Worm (Caenorhabditis elegans): ENCODE measurements around the gene F07F6.1.

Gene F07F6.1

DNA sequence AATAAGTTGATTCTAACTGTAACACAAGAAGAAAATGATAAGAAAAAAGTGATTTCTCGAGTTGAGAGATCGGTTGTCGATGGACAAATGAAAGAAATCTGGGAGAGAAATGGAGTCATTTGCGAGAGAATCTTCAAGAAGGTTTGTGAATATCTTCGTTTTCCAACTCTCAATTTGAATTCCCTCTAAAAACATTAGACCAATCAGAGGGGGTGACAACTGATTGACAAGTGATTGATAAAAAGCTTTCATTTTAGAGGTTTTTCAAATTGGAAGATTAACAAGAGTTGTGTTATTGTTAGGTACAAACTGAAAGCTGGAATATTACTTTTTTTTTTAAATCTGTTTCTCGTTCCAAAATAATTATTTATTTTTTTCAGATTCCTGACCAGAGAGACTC, 19.8 kb upstream of the F07F6.1 start:
- TF ChIP-seq him-1 (tag; optimal IDR thresholded peaks at IDR 0.05) (no peak), W03F9.2 (tag; optimal IDR thresholded peaks at IDR 0.05) (no peak), dao-5 (tag; optimal IDR thresholded peaks at IDR 0.05) (no peak)

ce11 chrII:5418317-5418716, 19.4 kb upstream of the F07F6.1 start:
- TF ChIP-seq him-1 (tag; optimal IDR thresholded peaks at IDR 0.05), result no peak
- no peak for TF ChIP-seq W03F9.2 (tag; optimal IDR thresholded peaks at IDR 0.05)
- TF ChIP-seq dao-5 (tag; optimal IDR thresholded peaks at IDR 0.05), result no peak

DNA sequence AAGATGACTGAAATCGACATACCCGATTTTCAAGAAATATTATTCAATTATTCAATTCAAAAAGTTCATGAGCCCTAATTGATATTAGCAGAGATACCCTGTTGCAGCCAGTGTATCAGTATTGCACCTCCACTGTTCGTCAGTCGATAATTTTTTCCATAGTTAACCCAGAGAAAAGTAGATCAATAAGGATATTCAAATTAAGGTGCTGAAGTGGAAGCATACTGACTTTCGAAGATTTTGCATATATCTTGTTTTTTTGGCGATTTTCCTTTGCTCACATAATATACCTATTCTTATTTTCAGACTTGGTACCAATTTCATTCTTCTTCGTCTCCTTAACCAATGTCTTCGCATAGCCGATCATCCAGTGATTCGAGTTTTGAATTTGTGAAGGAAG, 18.8 kb upstream of the F07F6.1 start, which contains the start of gene EEED8.15:
Gene EEED8.15, plus strand, starts transcription at position 301 of the 400 bp plus-strand sequence.
- TF ChIP-seq him-1 (tag; optimal IDR thresholded peaks at IDR 0.05) (no peak), W03F9.2 (tag; optimal IDR thresholded peaks at IDR 0.05) (no peak)

ce11 chrII:5420947-5421614, 16.6 kb upstream of the F07F6.1 start, which contains the start of gene tofu-6:
tofu-6 (plus strand) TSS chrII:5421248.
- no peak for TF ChIP-seq W03F9.2 (tag; optimal IDR thresholded peaks at IDR 0.05)
- TF ChIP-seq him-1 (tag; optimal IDR thresholded peaks at IDR 0.05), result no peak
- TF ChIP-seq dao-5 (tag; optimal IDR thresholded peaks at IDR 0.05), result no peak

DNA sequence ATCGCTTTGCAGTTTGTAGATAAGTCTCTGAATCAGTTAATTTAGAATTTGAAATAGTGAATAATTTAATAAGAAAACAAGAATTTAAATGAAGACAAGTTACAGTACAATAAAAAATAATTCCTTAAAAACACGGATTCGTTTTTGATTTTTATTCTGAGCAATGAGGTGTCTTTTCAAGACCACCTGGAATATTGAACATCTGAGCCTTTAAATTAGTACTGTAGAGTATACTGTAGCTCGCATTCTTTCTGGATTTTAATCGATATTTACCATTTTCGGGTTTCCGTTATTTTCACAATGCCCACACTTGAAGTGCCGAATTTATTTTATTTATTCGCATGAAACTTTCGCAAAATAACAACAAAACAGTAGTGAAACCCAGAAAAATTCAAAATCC, 13.9 kb upstream of the F07F6.1 start, which contains the start of gene F07F6.7:
Gene F07F6.7, minus strand, starts transcription at position 27 of the 400 bp plus-strand sequence.
- TF ChIP-seq dao-5 (tag; optimal IDR thresholded peaks at IDR 0.05) (no peak), W03F9.2 (tag; optimal IDR thresholded peaks at IDR 0.05) (no peak), him-1 (tag; optimal IDR thresholded peaks at IDR 0.05) (no peak)

DNA sequence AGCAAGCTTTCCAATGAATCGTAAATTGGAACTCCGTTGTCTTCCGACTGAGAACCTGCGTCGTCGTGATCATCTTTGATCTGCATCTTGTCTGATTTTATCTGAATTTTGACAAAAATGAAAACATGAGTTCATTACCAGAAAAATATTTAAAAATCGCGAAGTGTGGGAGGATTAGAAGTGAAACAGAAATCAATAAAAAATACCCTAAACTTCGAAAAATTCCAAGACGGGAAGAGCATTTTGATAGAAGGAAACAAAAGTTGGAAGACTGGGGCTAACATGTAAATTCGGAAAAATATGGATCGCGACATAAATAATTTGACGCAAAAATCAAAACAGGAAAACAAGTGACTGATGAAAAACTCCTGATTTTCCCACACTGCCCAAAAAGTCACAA, 12.1 kb upstream of the F07F6.1 start, which contains the start of gene F07F6.8:
Gene F07F6.8, minus strand, starts transcription at position 101 of the 400 bp plus-strand sequence.
- TF ChIP-seq dao-5 (tag; optimal IDR thresholded peaks at IDR 0.05) (no peak), W03F9.2 (tag; optimal IDR thresholded peaks at IDR 0.05) (no peak), him-1 (tag; optimal IDR thresholded peaks at IDR 0.05) (no peak)

DNA sequence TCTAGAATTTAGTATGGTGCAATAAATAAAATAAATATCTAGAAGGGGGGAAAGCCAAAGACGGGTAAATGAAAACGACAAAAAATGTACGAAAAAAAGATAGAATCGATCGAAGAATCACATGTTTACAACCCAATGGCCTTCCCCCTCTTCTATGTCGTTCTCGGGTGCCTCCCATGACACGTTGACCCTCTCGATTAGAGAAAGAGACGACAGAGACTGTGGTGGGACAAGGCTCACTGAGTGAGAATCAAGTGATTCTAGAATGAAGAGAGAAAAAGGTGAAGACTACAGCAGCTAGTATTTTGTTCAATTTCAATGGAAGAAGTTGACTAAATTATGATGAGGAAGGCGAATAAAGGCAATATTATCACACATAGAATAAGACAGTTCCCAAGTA, 11.6 kb upstream of the F07F6.1 start:
- no peak for TF ChIP-seq dao-5 (tag; optimal IDR thresholded peaks at IDR 0.05)
- no peak for TF ChIP-seq him-1 (tag; optimal IDR thresholded peaks at IDR 0.05)
- TF ChIP-seq W03F9.2 (tag; optimal IDR thresholded peaks at IDR 0.05), result no peak

DNA sequence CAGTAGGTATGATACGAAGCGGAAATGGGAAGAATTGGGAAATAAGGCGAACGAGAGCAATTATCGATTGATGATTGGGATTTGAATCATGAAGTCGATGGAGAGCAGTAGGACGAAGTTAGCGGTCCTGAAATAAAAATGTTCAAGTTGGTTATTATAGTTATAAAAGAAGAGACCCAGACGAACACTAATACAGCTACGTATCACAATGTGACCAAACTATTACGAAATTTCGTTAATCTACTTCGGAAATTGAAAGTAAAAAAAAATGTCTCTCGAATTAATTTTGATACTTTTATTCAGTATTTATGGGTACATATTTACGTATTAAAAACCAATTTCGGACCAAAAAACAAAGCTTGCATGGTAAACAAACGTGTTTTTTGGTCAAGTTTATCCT, 11.2 kb upstream of the F07F6.1 start:
- TF ChIP-seq dao-5 (tag; optimal IDR thresholded peaks at IDR 0.05) (no peak), him-1 (tag; optimal IDR thresholded peaks at IDR 0.05) (no peak), W03F9.2 (tag; optimal IDR thresholded peaks at IDR 0.05) (no peak)

ce11 chrII:5429522-5430257, 8.0 kb upstream of the F07F6.1 start, which contains the start of the genes F07F6.4 and F07F6.2:
F07F6.4 (minus strand) TSS chrII:5429572.
F07F6.2 (plus strand) TSS chrII:5430207.
- peak; percentile 6 for TF ChIP-seq W03F9.2 (tag; optimal IDR thresholded peaks at IDR 0.05)
- no peak for TF ChIP-seq dao-5 (tag; optimal IDR thresholded peaks at IDR 0.05)
- no peak for TF ChIP-seq him-1 (tag; optimal IDR thresholded peaks at IDR 0.05)

ce11 chrII:5433069-5433468, 4.6 kb upstream of the F07F6.1 start, which contains the start of gene srx-114:
srx-114 (minus strand) TSS chrII:5433169.
- TF ChIP-seq W03F9.2 (tag; optimal IDR thresholded peaks at IDR 0.05) (no peak), dao-5 (tag; optimal IDR thresholded peaks at IDR 0.05) (no peak), him-1 (tag; optimal IDR thresholded peaks at IDR 0.05) (no peak)

DNA sequence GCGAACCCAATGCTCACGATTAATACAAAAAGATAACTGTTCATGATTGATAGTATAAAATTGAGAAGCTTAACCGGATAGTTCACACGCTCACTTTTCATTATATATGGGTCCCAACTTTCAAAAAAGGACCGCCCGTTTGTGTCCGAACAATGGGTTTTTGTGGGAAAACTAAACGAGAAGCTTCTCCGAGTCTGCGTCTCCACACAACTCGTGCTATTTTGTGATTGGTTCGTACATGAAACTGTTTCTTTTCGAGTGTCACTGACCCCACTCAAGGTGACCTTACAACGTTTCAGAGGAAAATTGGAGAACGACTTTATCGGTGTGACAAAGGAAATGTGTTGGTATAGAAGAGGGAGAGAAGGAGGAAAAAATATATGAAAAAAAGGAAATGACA, 853 bp upstream of the F07F6.1 start, which contains the start of gene dct-5:
Gene dct-5, minus strand, starts transcription at position 101 of the 400 bp plus-strand sequence.
- TF ChIP-seq W03F9.2 (tag; optimal IDR thresholded peaks at IDR 0.05), result no peak
- no peak for TF ChIP-seq dao-5 (tag; optimal IDR thresholded peaks at IDR 0.05)
- no peak for TF ChIP-seq him-1 (tag; optimal IDR thresholded peaks at IDR 0.05)

DNA sequence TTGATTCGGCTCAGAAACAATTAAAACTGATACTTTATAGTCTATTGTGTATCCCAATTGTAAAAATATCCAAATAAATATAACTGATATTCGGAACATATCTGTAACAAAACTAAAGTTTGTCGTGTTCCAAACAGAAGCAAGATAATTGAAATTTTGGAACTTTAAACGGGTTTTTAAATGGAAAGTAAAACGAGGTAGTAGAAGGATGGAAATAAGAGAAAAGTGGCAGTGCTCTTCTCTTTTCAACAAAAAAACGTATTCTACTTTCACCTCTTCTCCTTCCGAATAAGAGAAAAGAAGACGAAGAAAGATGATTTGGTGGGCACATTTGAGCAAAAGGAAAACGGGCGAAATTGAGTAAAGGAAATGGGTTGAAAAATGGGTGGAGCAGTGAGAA, 8.8 kb downstream of the F07F6.1 start, which contains the start of gene nmr-1:
Gene nmr-1, minus strand, starts transcription at position 101 of the 400 bp plus-strand sequence.
- TF ChIP-seq dao-5 (tag; optimal IDR thresholded peaks at IDR 0.05) (no peak), him-1 (tag; optimal IDR thresholded peaks at IDR 0.05) (no peak), W03F9.2 (tag; optimal IDR thresholded peaks at IDR 0.05) (no peak)

DNA sequence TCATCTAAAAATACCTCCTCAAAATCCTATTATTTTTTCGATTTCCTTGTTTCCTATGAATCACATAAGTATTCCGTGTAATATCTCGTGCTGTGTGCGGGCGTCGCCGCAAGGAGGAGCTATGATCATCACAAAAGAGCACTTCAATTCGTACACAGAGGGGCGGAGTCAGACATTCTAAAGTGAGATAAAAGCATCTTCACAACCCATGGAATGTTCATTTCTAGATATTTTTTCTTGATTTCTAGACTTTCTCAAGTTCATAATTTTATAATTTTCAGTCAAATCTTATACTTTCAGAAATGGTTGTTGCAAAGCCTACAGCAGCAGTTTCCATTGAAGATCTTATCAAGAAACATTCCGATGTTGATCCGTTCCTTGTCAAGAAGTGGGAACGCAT, 9.7 kb downstream of the F07F6.1 start, which contains the start of gene cex-1:
Gene cex-1, plus strand, starts transcription at position 301 of the 400 bp plus-strand sequence.
- no peak for TF ChIP-seq him-1 (tag; optimal IDR thresholded peaks at IDR 0.05)
- TF ChIP-seq W03F9.2 (tag; optimal IDR thresholded peaks at IDR 0.05), result no peak
- no peak for TF ChIP-seq dao-5 (tag; optimal IDR thresholded peaks at IDR 0.05)

ce11 chrII:5449219-5449618, 11.5 kb downstream of the F07F6.1 start:
- TF ChIP-seq W03F9.2 (tag; optimal IDR thresholded peaks at IDR 0.05) (no peak), him-1 (tag; optimal IDR thresholded peaks at IDR 0.05) (no peak), dao-5 (tag; optimal IDR thresholded peaks at IDR 0.05) (no peak)

Measured in whole organism, L4/young adult.